Worm (Caenorhabditis elegans) whole organism, young adult: Measurements from ENCODE around the gene glb-19.

ENCODE experiments used
- C06A6.2 ChIP-seq: fragments of 200-800 bp; sonication (Bioruptor generic); conservative IDR thresholded peaks from 2 replicates; pipeline ENCODE4 v1.3.6; 2022; ENCODE audit warnings: missing genetic modification characterization, missing compliant biosample characterization
- F10E7.11 ChIP-seq: sonication (generic microtip); optimal IDR thresholded peaks from 2 replicates; lab custom pipeline; 2017; ENCODE audit warnings: mild to moderate bottlenecking, missing genetic modification characterization, moderate library complexity, missing compliant biosample characterization
- F37B4.10 ChIP-seq: fragments of 200-800 bp; sonication (Bioruptor generic); IDR thresholded peaks from 2 replicates; pipeline ENCODE4 v1.3.6; 2022; ENCODE audit warnings: missing genetic modification characterization, missing compliant biosample characterization
- T07F8.4 ChIP-seq: sonication (generic microtip); optimal IDR thresholded peaks from 2 replicates; lab custom pipeline; 2016; ENCODE audit warnings: mild to moderate bottlenecking, missing genetic modification characterization, moderate library complexity, missing compliant biosample characterization
- T26A5.8 ChIP-seq: sonication (generic microtip); optimal IDR thresholded peaks from 2 replicates; lab custom pipeline; 2016; ENCODE audit warnings: missing genetic modification characterization, missing compliant biosample characterization
- Y53F4B.3 ChIP-seq: fragments of 200-800 bp; sonication (Bioruptor generic); IDR thresholded peaks from 2 replicates; pipeline ENCODE4 v1.3.6; 2022; ENCODE audit warnings: missing genetic modification reagents, missing genetic modification characterization, missing compliant biosample characterization
- akir-1 ChIP-seq: fragments of 200-800 bp; sonication (Bioruptor generic); optimal IDR thresholded peaks from 2 replicates; lab custom pipeline; 2018; ENCODE audit warnings: mild to moderate bottlenecking, missing genetic modification characterization, moderate library complexity, missing compliant biosample characterization
- ccch-3 ChIP-seq: fragments of 200-800 bp; sonication (Bioruptor generic); optimal IDR thresholded peaks from 2 replicates; lab custom pipeline; 2018; ENCODE audit warnings: mild to moderate bottlenecking, missing genetic modification characterization, missing compliant biosample characterization
- ceh-40 ChIP-seq: fragments of 200-800 bp; sonication (Bioruptor generic); IDR thresholded peaks from 2 replicates; pipeline ENCODE4 v1.3.6; 2022; ENCODE audit warnings: missing genetic modification characterization, missing compliant biosample characterization
- ceh-58 ChIP-seq: fragments of 200-800 bp; sonication (Bioruptor generic); IDR thresholded peaks from 2 replicates; pipeline ENCODE4 v1.3.6; 2022; ENCODE audit warnings: missing genetic modification characterization, missing compliant biosample characterization
- dox-1 ChIP-seq: fragments of 200-800 bp; sonication (Bioruptor generic); IDR thresholded peaks from 2 replicates; pipeline ENCODE4 v1.3.6; 2022; ENCODE audit warnings: missing genetic modification reagents, missing genetic modification characterization, missing compliant biosample characterization
- dpff-1 ChIP-seq: sonication (generic microtip); optimal IDR thresholded peaks from 2 replicates; lab custom pipeline; 2017; ENCODE audit warnings: mild to moderate bottlenecking, missing genetic modification characterization, missing compliant biosample characterization
- dpl-1 ChIP-seq: fragments of 150-350 bp; optimal IDR thresholded peaks from 2 replicates; lab custom pipeline; 2014; ENCODE audit warnings: missing biosample characterization, missing genetic modification reagents, missing genetic modification characterization
- egl-18 ChIP-seq: fragments of 200-800 bp; sonication (Bioruptor generic); IDR thresholded peaks from 2 replicates; pipeline ENCODE4 v1.3.6; 2022; ENCODE audit warnings: missing genetic modification reagents, missing genetic modification characterization, missing compliant biosample characterization
- egrh-3 ChIP-seq: fragments of 200-800 bp; sonication (Bioruptor generic); IDR thresholded peaks from 2 replicates; pipeline ENCODE4 v1.3.6; 2022; ENCODE audit warnings: missing genetic modification reagents, missing genetic modification characterization, missing compliant biosample characterization
- fkh-3 ChIP-seq: sonication (generic microtip); optimal IDR thresholded peaks from 2 replicates; lab custom pipeline; 2016; ENCODE audit warnings: mild to moderate bottlenecking, missing genetic modification characterization, missing compliant biosample characterization
- let-526 ChIP-seq: fragments of 200-800 bp; sonication (Bioruptor generic); IDR thresholded peaks from 2 replicates; pipeline ENCODE4 v1.3.6; 2022; ENCODE audit warnings: missing genetic modification reagents, missing genetic modification characterization, missing compliant biosample characterization
- let-607 ChIP-seq, 2 experiments: fragments of 200-800 bp in 1 of 2; sonication (Bioruptor generic) in 1 of 2; sonication (generic microtip) in 1 of 2; optimal IDR thresholded peaks; 2 replicates each; lab custom pipeline; 2016 to 2018; ENCODE audit warnings: mild to moderate bottlenecking in 2 of 2, missing compliant biosample characterization in 2 of 2, missing genetic modification characterization in 2 of 2, moderate library complexity in 2 of 2, missing genotype in 1 of 2
- lin-26 ChIP-seq: fragments of 200-800 bp; sonication (Bioruptor generic); IDR thresholded peaks from 2 replicates; pipeline ENCODE4 v1.3.6; 2022; ENCODE audit warnings: missing genetic modification reagents, missing genetic modification characterization, missing compliant biosample characterization
- madf-10 ChIP-seq: sonication (generic microtip); optimal IDR thresholded peaks from 2 replicates; lab custom pipeline; 2016; ENCODE audit warnings: mild to moderate bottlenecking, missing genetic modification characterization, missing compliant biosample characterization
- madf-3 ChIP-seq: fragments of 200-800 bp; sonication (Bioruptor generic); IDR thresholded peaks from 2 replicates; pipeline ENCODE4 v1.3.6; 2022; ENCODE audit warnings: missing genetic modification reagents, missing genetic modification characterization, missing compliant biosample characterization
- madf-8 ChIP-seq: fragments of 200-800 bp; sonication (Bioruptor generic); conservative IDR thresholded peaks from 2 replicates; pipeline ENCODE4 v1.3.6; 2022; ENCODE audit warnings: missing genetic modification reagents, missing genetic modification characterization, missing compliant biosample characterization
- mcd-1 ChIP-seq: fragments of 200-800 bp; sonication (Bioruptor generic); IDR thresholded peaks from 2 replicates; pipeline ENCODE4 v1.3.6; 2022; ENCODE audit warnings: missing genetic modification reagents, missing genetic modification characterization, missing compliant biosample characterization
- mel-28 ChIP-seq: sonication (generic microtip); optimal IDR thresholded peaks from 2 replicates; lab custom pipeline; 2016; ENCODE audit warnings: borderline replicate concordance, mild to moderate bottlenecking, missing genetic modification characterization, missing compliant biosample characterization
- nfya-2 ChIP-seq: fragments of 200-800 bp; sonication (Bioruptor generic); IDR thresholded peaks from 2 replicates; pipeline ENCODE4 v1.3.6; 2022; ENCODE audit warnings: missing genetic modification reagents, missing genetic modification characterization, missing compliant biosample characterization
- nhr-120 ChIP-seq: fragments of 200-800 bp; sonication (Bioruptor generic); IDR thresholded peaks from 2 replicates; pipeline ENCODE4 v1.3.6; 2022; ENCODE audit warnings: missing genetic modification characterization, missing compliant biosample characterization
- nhr-80 ChIP-seq: sonication (generic microtip); optimal IDR thresholded peaks from 2 replicates; lab custom pipeline; 2016; ENCODE audit warnings: missing genetic modification characterization, missing compliant biosample characterization
- pha-4 ChIP-seq: fragments of 150-350 bp; sonication (generic microtip); optimal IDR thresholded peaks from 2 replicates; lab custom pipeline; 2014; ENCODE audit warnings: missing biosample characterization, missing genetic modification reagents, missing genetic modification characterization
- rcor-1 ChIP-seq: fragments of 200-800 bp; sonication (Bioruptor generic); IDR thresholded peaks from 2 replicates; pipeline ENCODE4 v1.3.6; 2022; ENCODE audit warnings: missing genetic modification reagents, missing genetic modification characterization, missing compliant biosample characterization
- snpc-3.4 ChIP-seq: sonication (generic microtip); optimal IDR thresholded peaks from 2 replicates; lab custom pipeline; 2017; ENCODE audit warnings: missing genetic modification characterization, mild to moderate bottlenecking, missing compliant biosample characterization, antibody characterized with exemption, moderate library complexity, missing genotype, missing genetic modification reagents
- sptf-2 ChIP-seq: fragments of 200-800 bp; sonication (Bioruptor generic); optimal IDR thresholded peaks from 2 replicates; lab custom pipeline; 2018; ENCODE audit warnings: mild to moderate bottlenecking, missing genetic modification characterization, missing compliant biosample characterization
- tbx-9 ChIP-seq: sonication (generic microtip); optimal IDR thresholded peaks from 2 replicates; lab custom pipeline; 2016; ENCODE audit warnings: borderline replicate concordance, missing genetic modification characterization, inconsistent platforms, missing compliant biosample characterization
- zfh-2 ChIP-seq: fragments of 200-800 bp; sonication (Bioruptor generic); conservative IDR thresholded peaks from 2 replicates; pipeline ENCODE4 v1.3.6; 2022; ENCODE audit warnings: missing genetic modification reagents, missing genetic modification characterization, missing compliant biosample characterization
- ztf-28 ChIP-seq: fragments of 200-800 bp; sonication (Bioruptor generic); IDR thresholded peaks from 2 replicates; pipeline ENCODE4 v1.3.6; 2022; ENCODE audit warnings: missing genetic modification reagents, missing genetic modification characterization, missing compliant biosample characterization
- ztf-6 ChIP-seq: fragments of 200-800 bp; sonication (Bioruptor generic); IDR thresholded peaks from 2 replicates; pipeline ENCODE4 v1.3.6; 2022; ENCODE audit warnings: missing genetic modification reagents, missing genetic modification characterization, missing compliant biosample characterization

The glb-19 gene

ce11 chrIV:10606575-10607080, 47.3 kb downstream of the glb-19 start, which contains the start of gene R09H10.3:
TSS of gene R09H10.3 (plus strand) at chrIV:10607030.
- no peak for TF ChIP-seq fkh-3
- peak in 1 of 2 experiments; percentile 1 for TF ChIP-seq let-607 (tag; optimal IDR thresholded peaks at IDR 0.05; lab: Kevin White, UChicago)
- TF ChIP-seq madf-10: no peak
- TF ChIP-seq nhr-80 (tag; lab: Kevin White, UChicago): peak; percentile 75

ce11 chrIV:10602644-10603043, 51.3 kb downstream of the glb-19 start, which contains the start of gene R09H10.2:
TSS of gene R09H10.2 (plus strand) at chrIV:10602944.
- TF ChIP-seq egrh-3 (GFP tag; lab: Robert Waterston, UW) (no peak), egl-18 (GFP tag; lab: Robert Waterston, UW) (no peak), let-526 (GFP tag; lab: Robert Waterston, UW) (no peak), akir-1 (GFP tag; lab: Kevin White, UChicago) (no peak), ceh-58 (GFP tag; lab: Robert Waterston, UW) (no peak), C06A6.2 (GFP tag; lab: Robert Waterston, UW) (no peak), dox-1 (GFP tag; lab: Robert Waterston, UW) (no peak), F37B4.10 (no peak), ceh-40 (GFP tag; lab: Robert Waterston, UW) (no peak), nhr-120 (GFP tag; lab: Robert Waterston, UW) (no peak), dpff-1 (tag; lab: Kevin White, UChicago) (no peak), sptf-2 (GFP tag; lab: Kevin White, UChicago) (no peak), dpl-1 (GFP tag; lab: Kevin White, UChicago) (no peak), mel-28 (no peak), pha-4 (tag; lab: Kevin White, UChicago) (no peak), tbx-9 (no peak), Y53F4B.3 (GFP tag; lab: Robert Waterston, UW) (no peak), rcor-1 (GFP tag; lab: Robert Waterston, UW) (no peak), mcd-1 (no peak)

- no peak for TF ChIP-seq madf-8 (GFP tag; lab: Robert Waterston, UW)
- TF ChIP-seq ztf-28: no peak
- TF ChIP-seq let-526 (GFP tag; lab: Robert Waterston, UW): no peak
- no peak for TF ChIP-seq nfya-2 (GFP tag; lab: Robert Waterston, UW)
- no peak for TF ChIP-seq zfh-2
- TF ChIP-seq madf-3 (GFP tag; lab: Robert Waterston, UW): no peak
- no peak for TF ChIP-seq pha-4 (tag; lab: Kevin White, UChicago)
- TF ChIP-seq F10E7.11 (tag; lab: Kevin White, UChicago): no peak
- no peak for TF ChIP-seq mcd-1
- no peak for TF ChIP-seq ccch-3
- TF ChIP-seq T07F8.4: no peak
- TF ChIP-seq dox-1 (GFP tag; lab: Robert Waterston, UW): no peak
Measured at ce11 chrIV:10599983-10600382, 54.0 kb downstream of the glb-19 start, which contains the start of gene R09H10.1. TSS of gene R09H10.1 (plus strand) at chrIV:10600283.

- TF ChIP-seq T26A5.8 (tag; lab: Kevin White, UChicago): no peak
- no peak for TF ChIP-seq fkh-3
- TF ChIP-seq snpc-3.4 (tag; lab: Kevin White, UChicago): no peak
- TF ChIP-seq lin-26 (GFP tag; lab: Robert Waterston, UW): no peak
- no peak for TF ChIP-seq ztf-6 (GFP tag; lab: Robert Waterston, UW)
Measured at ce11 chrIV:10596505-10596904, 57.4 kb downstream of the glb-19 start, which contains the start of gene C43F9.11. TSS of gene C43F9.11 (plus strand) at chrIV:10596805.
